Worm (Caenorhabditis elegans) whole organism, L4 larva: ENCODE measurements around the gene K08F4.5.
A peak's percentile ranks its signal among the peaks of the same experiment; 100 is the strongest.

Experiments
- aha-1 ChIP-seq: fragments of 150-350 bp; peaks from one replicate; lab custom pipeline; 2014; ENCODE audit warnings: missing biosample characterization, missing genetic modification characterization
- ama-1 ChIP-seq: fragments of 150-350 bp; optimal IDR thresholded peaks from 2 replicates; lab custom pipeline; 2014; ENCODE audit warnings: inconsistent platforms, mixed read lengths
- dmd-9 ChIP-seq: fragments of 200-800 bp; sonication (Bioruptor generic); IDR thresholded peaks from 2 replicates; pipeline ENCODE4 v1.3.6; 2022; ENCODE audit warnings: missing genetic modification reagents, missing genetic modification characterization, missing compliant biosample characterization
- dve-1 ChIP-seq: sonication (generic microtip); optimal IDR thresholded peaks from 2 replicates; lab custom pipeline; 2017; ENCODE audit warnings: antibody characterized with exemption, mild to moderate bottlenecking, missing genetic modification characterization, missing compliant biosample characterization; ENCODE audit not compliant: insufficient read depth
- fos-1 ChIP-seq: fragments of 150-350 bp; optimal IDR thresholded peaks from 2 replicates; lab custom pipeline; 2014; ENCODE audit warnings: missing biosample characterization, missing genetic modification characterization
- hmg-1.1 ChIP-seq: fragments of 200-800 bp; sonication (Bioruptor generic); IDR thresholded peaks from 2 replicates; pipeline ENCODE4 v1.3.6; 2022; ENCODE audit warnings: missing genetic modification reagents, missing genetic modification characterization, missing compliant biosample characterization
- nhr-237 ChIP-seq: sonication (generic microtip); optimal IDR thresholded peaks from 2 replicates; lab custom pipeline; 2017; ENCODE audit warnings: missing biosample characterization, missing genetic modification characterization
- pqm-1 ChIP-seq: sonication (generic microtip); optimal IDR thresholded peaks from 2 replicates; lab custom pipeline; 2017; ENCODE audit warnings: missing biosample characterization, missing genetic modification characterization
- snpc-4 ChIP-seq: fragments of 150-350 bp; optimal IDR thresholded peaks from 2 replicates; lab custom pipeline; 2014; ENCODE audit warnings: missing biosample characterization, missing genetic modification characterization

DNA sequence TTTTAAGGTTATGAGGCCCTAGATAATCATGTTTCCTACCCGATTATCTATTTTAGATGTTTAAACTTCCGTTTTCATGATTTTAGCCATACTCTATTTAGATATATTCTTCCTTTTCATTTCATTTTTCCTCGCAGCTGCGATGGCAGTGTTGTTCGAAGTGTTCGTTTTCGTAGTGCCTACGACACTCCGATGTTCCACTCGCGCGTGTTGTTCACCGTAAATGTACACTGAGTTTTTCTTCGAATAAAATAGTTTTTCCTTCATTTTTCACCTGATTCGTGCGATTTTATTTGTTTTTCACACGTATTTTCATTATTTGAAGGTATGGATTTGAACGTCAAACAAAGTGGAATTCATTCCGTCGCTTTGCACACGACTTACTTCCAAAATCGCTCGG is 38.8 kb downstream of the K08F4.5 start, which contains the start of gene dis-3:
- TF ChIP-seq dve-1 (tag; lab: Kevin White, UChicago) (no peak), ama-1 (lab: Kevin White, UChicago) (no peak), fos-1 (tag; lab: Kevin White, UChicago) (no peak), hmg-1.1 (GFP tag; lab: Robert Waterston, UW) (no peak), dmd-9 (no peak), pqm-1 (no peak), aha-1 (tag; lab: Kevin White, UChicago) (peak; percentile 45), snpc-4 (no peak), nhr-237 (tag; lab: Kevin White, UChicago) (no peak)
